Worm (Caenorhabditis elegans) whole organism, L1 larva: Measurements from ENCODE around the gene ttr-8.

Source experiments
- ceh-82 ChIP-seq, 3 experiments: fragments of 150-350 bp in 1 of 3; sonication (generic microtip) in 2 of 3; optimal IDR thresholded peaks; 2 replicates each; lab custom pipeline; 2014 to 2017; ENCODE audit warnings: missing biosample characterization in 3 of 3, missing genetic modification characterization in 3 of 3
- ces-1 ChIP-seq: fragments of 150-350 bp; optimal IDR thresholded peaks from 2 replicates; lab custom pipeline; 2014; ENCODE audit warnings: missing biosample characterization, missing genetic modification reagents, missing genetic modification characterization
- grh-1 ChIP-seq: fragments of 200-800 bp; sonication (Bioruptor generic); IDR thresholded peaks from 2 replicates; pipeline ENCODE4 v1.3.6; 2022; ENCODE audit warnings: missing genetic modification reagents, missing genetic modification characterization, missing compliant biosample characterization
- pqm-1 ChIP-seq: sonication (generic microtip); optimal IDR thresholded peaks from 3 replicates; lab custom pipeline; 2017; ENCODE audit warnings: missing biosample characterization, missing genetic modification characterization
- snu-23 ChIP-seq: sonication (generic microtip); optimal IDR thresholded peaks from 2 replicates; lab custom pipeline; 2016; ENCODE audit warnings: missing genetic modification characterization, missing compliant biosample characterization
- tbx-2 ChIP-seq: sonication (generic microtip); optimal IDR thresholded peaks from 2 replicates; lab custom pipeline; 2016; ENCODE audit warnings: missing genetic modification characterization, missing compliant biosample characterization

DNA sequence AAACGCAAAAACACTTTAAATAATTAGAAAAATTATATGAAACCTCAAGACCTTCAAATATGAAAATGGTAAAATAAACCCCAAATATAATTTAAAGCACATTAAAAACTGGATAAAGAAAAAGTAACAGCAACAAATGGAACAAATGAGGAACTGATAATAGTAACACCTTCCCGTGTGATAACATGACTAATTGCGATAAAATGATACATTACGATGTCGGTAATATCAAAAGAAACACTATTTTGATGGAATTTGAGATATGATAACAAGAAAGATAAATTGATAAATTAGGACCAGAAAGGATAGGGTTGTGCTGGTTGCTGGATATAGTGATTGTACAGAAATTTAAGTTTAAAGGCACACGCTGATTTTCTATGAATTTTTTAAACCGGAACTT is 23.1 kb downstream of the ttr-8 start:
- TF ChIP-seq ceh-82 (tag; optimal IDR thresholded peaks at IDR 0.05; lab: Kevin White, UChicago) (no peak), snu-23 (no peak), grh-1 (GFP tag; lab: Robert Waterston, UW) (no peak), tbx-2 (tag; lab: Kevin White, UChicago) (no peak), ces-1 (no peak), pqm-1 (tag; lab: Kevin White, UChicago) (no peak)
